Worm (Caenorhabditis elegans): ENCODE data around the gene dss-1.

DNA sequence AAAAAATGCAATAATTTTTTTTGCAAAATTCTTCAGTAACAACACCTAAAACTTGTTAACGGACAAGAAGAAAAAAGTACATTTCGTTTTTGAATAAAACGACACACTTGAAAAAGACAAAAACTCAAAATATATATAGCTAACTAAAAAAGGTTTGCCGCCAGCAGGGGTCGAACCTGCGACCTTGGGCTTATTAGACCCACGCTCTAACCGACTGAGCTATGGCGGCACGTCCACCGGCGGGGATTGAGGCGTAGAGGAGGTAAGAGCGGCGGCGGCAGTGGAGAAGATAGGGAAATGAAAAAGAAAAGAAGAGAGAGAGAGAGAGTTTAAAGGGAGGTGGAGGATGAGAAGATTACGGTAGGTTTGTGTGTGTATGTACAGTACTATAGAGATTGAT is 22.1 kb upstream of the dss-1 start:
- TF ChIP-seq unc-55 (GFP tag; optimal IDR thresholded peaks at IDR 0.05) = no peak
- TF ChIP-seq mdl-1 (tag; optimal IDR thresholded peaks at IDR 0.05) = no peak
- no peak for TF ChIP-seq elt-3 (tag; optimal IDR thresholded peaks at IDR 0.05)
- TF ChIP-seq mab-5 (tag; optimal IDR thresholded peaks at IDR 0.05) = no peak
- no peak for TF ChIP-seq F13H6.1 (tag; optimal IDR thresholded peaks at IDR 0.05)
- TF ChIP-seq nhr-11 (tag; optimal IDR thresholded peaks at IDR 0.05) = no peak
- no peak for TF ChIP-seq ama-1 (optimal IDR thresholded peaks at IDR 0.05)
- no peak for TF ChIP-seq lin-39 (tag; optimal IDR thresholded peaks at IDR 0.05)
- no peak for TF ChIP-seq nhr-12 (tag; optimal IDR thresholded peaks at IDR 0.05)
- no peak for TF ChIP-seq nhr-25 (tag; optimal IDR thresholded peaks at IDR 0.05)

All from whole organism, L2 larva.